Worm (Caenorhabditis elegans) whole organism, late embryonic: ENCODE data around the gene srr-4.

Experiments used
- C38D4.7 ChIP-seq: fragments of 200-800 bp; sonication (Bioruptor generic); optimal IDR thresholded peaks from 2 replicates; lab custom pipeline; 2018; ENCODE audit warnings: mild to moderate bottlenecking, missing genetic modification characterization, moderate library complexity, missing compliant biosample characterization
- ceh-24 ChIP-seq: sonication (generic microtip); optimal IDR thresholded peaks from 2 replicates; lab custom pipeline; 2016; ENCODE audit warnings: mild to moderate bottlenecking, missing genetic modification characterization, missing compliant biosample characterization
- ceh-45 ChIP-seq: fragments of 200-800 bp; sonication (Bioruptor generic); IDR thresholded peaks from 2 replicates; pipeline ENCODE4 v1.3.6; 2022; ENCODE audit warnings: missing genetic modification reagents, missing genetic modification characterization, missing compliant biosample characterization
- elt-2 ChIP-seq: sonication (generic microtip); optimal IDR thresholded peaks from 2 replicates; lab custom pipeline; 2016; ENCODE audit warnings: missing genetic modification reagents, missing genetic modification characterization, missing compliant biosample characterization
- pha-4 ChIP-seq: fragments of 150-350 bp; optimal IDR thresholded peaks from 2 replicates; lab custom pipeline; 2018; ENCODE audit warnings: missing biosample characterization, missing genetic modification reagents, missing genetic modification characterization

ce11 chrV:5046103-5046502, 27.1 kb downstream of the srr-4 start, which contains the start of gene exc-14:
- no peak for TF ChIP-seq elt-2 (tag; lab: Kevin White, UChicago)
- no peak for TF ChIP-seq ceh-24 (tag; lab: Kevin White, UChicago)
- TF ChIP-seq pha-4, result no peak
- TF ChIP-seq C38D4.7 (GFP tag; lab: Kevin White, UChicago), result no peak
- TF ChIP-seq ceh-45, result no peak
